Fruit fly (Drosophila melanogaster) whole organism, embryonic: Measurements from ENCODE around the gene ATPsyngamma.

ENCODE experiments used
- Abd-B ChIP-seq: fragments of 200-800 bp; sonication (Bioruptor generic); optimal IDR thresholded peaks from 2 replicates; lab custom pipeline; 2018; ENCODE audit warnings: missing biosample characterization, mild to moderate bottlenecking, missing genetic modification characterization, moderate library complexity
- Ada2b ChIP-seq: fragments of 200-800 bp; sonication (Bioruptor generic); IDR thresholded peaks from 2 replicates; pipeline ENCODE4 v1.3.6; 2022; ENCODE audit warnings: missing biosample characterization, missing genetic modification characterization
- Bgb ChIP-seq: fragments of 200-800 bp; sonication (Bioruptor generic); IDR thresholded peaks from 2 replicates; pipeline ENCODE4 v1.3.6; 2022; ENCODE audit warnings: missing biosample characterization, missing genetic modification characterization; ENCODE audit not compliant: partially characterized antibody
- Bteb2 ChIP-seq: fragments of 200-800 bp; sonication (Bioruptor generic); optimal IDR thresholded peaks from 2 replicates; lab custom pipeline; 2016; ENCODE audit warnings: missing biosample characterization, missing genetic modification characterization
- CG10321 ChIP-seq: fragments of 200-800 bp; sonication (Bioruptor generic); IDR thresholded peaks from 2 replicates; pipeline ENCODE4 v1.3.6; 2022; ENCODE audit warnings: missing biosample characterization, missing genetic modification characterization
- CG11504 ChIP-seq: fragments of 200-800 bp; sonication (Bioruptor generic); optimal IDR thresholded peaks from 3 replicates; lab custom pipeline; 2019; ENCODE audit warnings: missing biosample characterization, mild to moderate bottlenecking, missing genetic modification characterization, moderate library complexity
- CG13775 ChIP-seq: fragments of 200-800 bp; sonication (Bioruptor generic); optimal IDR thresholded peaks from 3 replicates; lab custom pipeline; 2017; ENCODE audit warnings: missing biosample characterization, mild to moderate bottlenecking, missing genetic modification characterization
- CG17186 ChIP-seq: fragments of 200-800 bp; sonication (Bioruptor generic); optimal IDR thresholded peaks from 3 replicates; lab custom pipeline; 2017; ENCODE audit warnings: missing biosample characterization, missing genetic modification reagents, missing genetic modification characterization
- CG17385 ChIP-seq: fragments of 200-800 bp; sonication (Bioruptor generic); optimal IDR thresholded peaks from 3 replicates; lab custom pipeline; 2018; ENCODE audit warnings: missing biosample characterization, mild to moderate bottlenecking, missing genetic modification characterization
- CG1792 ChIP-seq: fragments of 200-800 bp; sonication (Bioruptor generic); optimal IDR thresholded peaks from 2 replicates; lab custom pipeline; 2016; ENCODE audit warnings: missing biosample characterization, missing genetic modification characterization
- CG18262 ChIP-seq: fragments of 200-800 bp; optimal IDR thresholded peaks from 3 replicates; lab custom pipeline; 2019; ENCODE audit warnings: missing biosample characterization, mild to moderate bottlenecking, missing genetic modification characterization, moderate library complexity
- CG31388 ChIP-seq: fragments of 200-800 bp; sonication (Bioruptor generic); optimal IDR thresholded peaks from 2 replicates; lab custom pipeline; 2016; ENCODE audit warnings: missing biosample characterization, missing genetic modification characterization
- CG4328 ChIP-seq: fragments of 200-800 bp; sonication (Bioruptor generic); optimal IDR thresholded peaks from 3 replicates; lab custom pipeline; 2017; ENCODE audit warnings: missing biosample characterization, missing genetic modification reagents, missing genetic modification characterization
- CG4707 ChIP-seq: fragments of 200-800 bp; sonication (Bioruptor generic); optimal IDR thresholded peaks from 2 replicates; lab custom pipeline; 2018; ENCODE audit warnings: missing biosample characterization, mild to moderate bottlenecking, missing genetic modification characterization, moderate library complexity
- CG6689 ChIP-seq: fragments of 200-800 bp; sonication (Bioruptor generic); IDR thresholded peaks from 2 replicates; pipeline ENCODE4 v1.3.6; 2022; ENCODE audit warnings: missing biosample characterization, missing genetic modification characterization
- CG7357 ChIP-seq: fragments of 200-800 bp; sonication (Bioruptor generic); IDR thresholded peaks from 3 replicates; pipeline ENCODE4 v1.3.6; 2022; ENCODE audit warnings: missing biosample characterization, missing genetic modification characterization
- CG7556 ChIP-seq: fragments of 200-800 bp; sonication (Bioruptor generic); optimal IDR thresholded peaks from 2 replicates; lab custom pipeline; 2017; ENCODE audit warnings: missing biosample characterization, mild to moderate bottlenecking, missing genetic modification characterization
- CG7928 ChIP-seq: fragments of 200-800 bp; sonication (Bioruptor generic); optimal IDR thresholded peaks from 2 replicates; lab custom pipeline; 2017; ENCODE audit warnings: missing biosample characterization, mild to moderate bottlenecking, missing genetic modification characterization
- CG9876 ChIP-seq: fragments of 200-800 bp; sonication (Bioruptor generic); optimal IDR thresholded peaks from 2 replicates; lab custom pipeline; 2016; ENCODE audit warnings: missing biosample characterization, missing genetic modification characterization
- Chrac-16 ChIP-seq: fragments of 200-800 bp; sonication (Bioruptor generic); optimal IDR thresholded peaks from 3 replicates; lab custom pipeline; 2016; ENCODE audit warnings: missing biosample characterization, missing genetic modification characterization
- Dbx ChIP-seq: fragments of 200-800 bp; sonication (Bioruptor generic); IDR thresholded peaks from 3 replicates; pipeline ENCODE4 v1.3.6; 2022; ENCODE audit warnings: missing biosample characterization, missing genetic modification characterization
- HHEX ChIP-seq: fragments of 200-800 bp; sonication (Bioruptor generic); optimal IDR thresholded peaks from 3 replicates; lab custom pipeline; 2017; ENCODE audit warnings: missing biosample characterization, mild to moderate bottlenecking, missing genetic modification characterization, missing genetic modification reagents
- HmgZ ChIP-seq: fragments of 200-800 bp; sonication (Bioruptor generic); optimal IDR thresholded peaks from 2 replicates; lab custom pipeline; 2018; ENCODE audit warnings: missing biosample characterization, mild to moderate bottlenecking, missing genetic modification characterization
- Hr3 ChIP-seq: fragments of 200-800 bp; sonication (Bioruptor generic); optimal IDR thresholded peaks from 3 replicates; lab custom pipeline; 2016; ENCODE audit warnings: missing biosample characterization, missing genetic modification characterization
- MESR4 ChIP-seq: fragments of 200-800 bp; sonication (Bioruptor generic); optimal IDR thresholded peaks from 2 replicates; lab custom pipeline; 2018; ENCODE audit warnings: missing biosample characterization, mild to moderate bottlenecking, missing genetic modification characterization, moderate library complexity
- MTF-1 ChIP-seq: fragments of 200-800 bp; sonication (Bioruptor generic); optimal IDR thresholded peaks from 2 replicates; lab custom pipeline; 2018; ENCODE audit warnings: missing biosample characterization, mild to moderate bottlenecking, missing genetic modification characterization, borderline replicate concordance
- Mrtf ChIP-seq: fragments of 200-800 bp; sonication (Bioruptor generic); IDR thresholded peaks from 3 replicates; pipeline ENCODE4 v1.3.6; 2022; ENCODE audit warnings: missing biosample characterization, missing genetic modification characterization
- NK7.1 ChIP-seq: fragments of 200-800 bp; sonication (Bioruptor generic); optimal IDR thresholded peaks from 3 replicates; lab custom pipeline; 2016; ENCODE audit warnings: missing biosample characterization, missing genetic modification characterization
- Nf-YC ChIP-seq: fragments of 200-800 bp; optimal IDR thresholded peaks from 3 replicates; lab custom pipeline; 2019; ENCODE audit warnings: missing biosample characterization, mild to moderate bottlenecking, missing genetic modification characterization, moderate library complexity
- Ptx1 ChIP-seq: fragments of 200-800 bp; sonication (Bioruptor generic); IDR thresholded peaks from 2 replicates; pipeline ENCODE4 v1.3.6; 2022; ENCODE audit warnings: missing biosample characterization, missing genetic modification characterization
- Ravus ChIP-seq: fragments of 200-800 bp; sonication (Bioruptor generic); IDR thresholded peaks from 2 replicates; pipeline ENCODE4 v1.3.6; 2022; ENCODE audit warnings: missing biosample characterization, missing genetic modification characterization
- Scr ChIP-seq: fragments of 200-800 bp; sonication (Bioruptor generic); IDR thresholded peaks from 2 replicates; pipeline ENCODE4 v1.3.6; 2022; ENCODE audit warnings: missing biosample characterization, missing genetic modification characterization; ENCODE audit not compliant: partially characterized antibody
- ap ChIP-seq: fragments of 200-800 bp; sonication (Bioruptor generic); IDR thresholded peaks from 2 replicates; pipeline ENCODE4 v1.3.6; 2022; ENCODE audit warnings: missing biosample characterization, missing genetic modification characterization
- bcd ChIP-seq: fragments of 200-800 bp; sonication (Bioruptor generic); optimal IDR thresholded peaks from 2 replicates; lab custom pipeline; 2017; ENCODE audit warnings: missing biosample characterization, mild to moderate bottlenecking, missing genetic modification characterization
- br ChIP-seq: fragments of >200 bp; optimal IDR thresholded peaks from 2 replicates; lab custom pipeline; 2017
- bsh ChIP-seq, 2 experiments: fragments of 200-800 bp; sonication (Bioruptor generic); optimal IDR thresholded peaks; 2 replicates each; lab custom pipeline; 2017 to 2018; ENCODE audit warnings: mild to moderate bottlenecking in 2 of 2, missing biosample characterization in 2 of 2, missing genetic modification characterization in 2 of 2, moderate library complexity in 1 of 2
- cad ChIP-seq: fragments of >200 bp; optimal IDR thresholded peaks from 2 replicates; lab custom pipeline; 2017; ENCODE audit warnings: missing biosample characterization, missing genetic modification characterization
- dmrt99B ChIP-seq: fragments of 200-800 bp; sonication (Bioruptor generic); optimal IDR thresholded peaks from 2 replicates; lab custom pipeline; 2018; ENCODE audit warnings: missing biosample characterization, mild to moderate bottlenecking, missing genetic modification characterization, moderate library complexity
- fd102C ChIP-seq: fragments of 200-800 bp; sonication (Bioruptor generic); optimal IDR thresholded peaks from 2 replicates; lab custom pipeline; 2018; ENCODE audit warnings: missing biosample characterization, mild to moderate bottlenecking, missing genetic modification characterization, moderate library complexity
- klu ChIP-seq: fragments of 200-800 bp; sonication (Bioruptor generic); IDR thresholded peaks from 2 replicates; pipeline ENCODE4 v1.3.6; 2022; ENCODE audit warnings: missing biosample characterization, missing genetic modification characterization
- lmd ChIP-seq: fragments of 200-800 bp; sonication (Bioruptor generic); IDR thresholded peaks from 2 replicates; pipeline ENCODE4 v1.3.6; 2022; ENCODE audit warnings: missing biosample characterization, missing genetic modification characterization
- pfk ChIP-seq: fragments of 200-800 bp; sonication (Bioruptor generic); optimal IDR thresholded peaks from 2 replicates; lab custom pipeline; 2018; ENCODE audit warnings: missing biosample characterization, mild to moderate bottlenecking, missing genetic modification characterization, moderate library complexity
- pum ChIP-seq: fragments of 200-800 bp; sonication (Bioruptor generic); optimal IDR thresholded peaks from 2 replicates; lab custom pipeline; 2016; ENCODE audit warnings: missing biosample characterization, missing genetic modification characterization
- repo ChIP-seq: fragments of 200-800 bp; sonication (Bioruptor generic); optimal IDR thresholded peaks from 2 replicates; lab custom pipeline; 2016; ENCODE audit warnings: missing biosample characterization, missing genetic modification characterization
- schlank ChIP-seq: fragments of 200-800 bp; sonication (Bioruptor generic); optimal IDR thresholded peaks from 2 replicates; lab custom pipeline; 2018; ENCODE audit warnings: missing biosample characterization, mild to moderate bottlenecking, missing genetic modification characterization
- scrt ChIP-seq: fragments of 200-800 bp; sonication (Bioruptor generic); optimal IDR thresholded peaks from 2 replicates; lab custom pipeline; 2018; ENCODE audit warnings: missing biosample characterization, mild to moderate bottlenecking, missing genetic modification characterization, moderate library complexity
- sqz ChIP-seq: fragments of 200-800 bp; sonication (Bioruptor generic); optimal IDR thresholded peaks from 3 replicates; lab custom pipeline; 2018; ENCODE audit warnings: missing biosample characterization, mild to moderate bottlenecking, missing genetic modification characterization
- tio ChIP-seq: fragments of 200-800 bp; sonication (Bioruptor generic); optimal IDR thresholded peaks from 2 replicates; lab custom pipeline; 2017; ENCODE audit warnings: missing biosample characterization, missing genetic modification characterization, inconsistent platforms
- trh ChIP-seq: fragments of 200-800 bp; sonication (Bioruptor generic); optimal IDR thresholded peaks from 2 replicates; lab custom pipeline; 2016; ENCODE audit warnings: missing biosample characterization, missing genetic modification characterization
- vnd ChIP-seq: fragments of 200-800 bp; sonication (Bioruptor generic); IDR thresholded peaks from 3 replicates; pipeline ENCODE4 v1.3.6; 2022; ENCODE audit warnings: missing biosample characterization, missing genetic modification characterization; ENCODE audit not compliant: partially characterized antibody
- zen ChIP-seq: fragments of 200-800 bp; sonication (Bioruptor generic); optimal IDR thresholded peaks from 3 replicates; lab custom pipeline; 2018; ENCODE audit warnings: missing biosample characterization, mild to moderate bottlenecking, missing genetic modification characterization, moderate library complexity

Gene ATPsyngamma

dm6 chr3R:29763154-29763553, 14.2 kb upstream of the ATPsyngamma start (continued):
- no peak for TF ChIP-seq CG9876 (GFP tag; lab: Kevin White, UChicago)
- TF ChIP-seq CG13775 (GFP tag; lab: Kevin White, UChicago): peak; percentile 24
- no peak for TF ChIP-seq CG7556
- peak; percentile 20 for TF ChIP-seq zen (tag; lab: Kevin White, UChicago)
- TF ChIP-seq Ada2b (GFP tag; lab: Robert Waterston, UW): peak; percentile 53
- peak; percentile 47 for TF ChIP-seq dmrt99B
- no peak for TF ChIP-seq Abd-B (GFP tag; lab: Kevin White, UChicago)
- TF ChIP-seq CG31388 (GFP tag; lab: Kevin White, UChicago): no peak
- TF ChIP-seq pfk (GFP tag; lab: Kevin White, UChicago): no peak
- TF ChIP-seq Ptx1 (GFP tag; lab: Robert Waterston, UW): peak; percentile 52; the same call in 1 of the 2 replicates
- TF ChIP-seq bsh (GFP tag; optimal IDR thresholded peaks at IDR 0.05; lab: Kevin White, UChicago): peak in 1 of 2 experiments; percentile 49
- no peak for TF ChIP-seq CG10321 (GFP tag; lab: Robert Waterston, UW)
- TF ChIP-seq fd102C (GFP tag; lab: Kevin White, UChicago): no peak
- no peak for TF ChIP-seq vnd
- no peak for TF ChIP-seq schlank (tag; lab: Kevin White, UChicago)
- TF ChIP-seq CG11504 (tag; lab: Kevin White, UChicago): peak; percentile 52
- no peak for TF ChIP-seq Ravus (GFP tag; lab: Robert Waterston, UW)
- peak; percentile 26 for TF ChIP-seq Chrac-16 (GFP tag; lab: Kevin White, UChicago)
- no peak for TF ChIP-seq scrt (GFP tag; lab: Kevin White, UChicago)
- TF ChIP-seq klu (GFP tag; lab: Robert Waterston, UW): no peak
- TF ChIP-seq br: no peak
- no peak; the same call in 1 of the 2 replicates for TF ChIP-seq ap (GFP tag; lab: Robert Waterston, UW)
- TF ChIP-seq CG4707 (GFP tag; lab: Kevin White, UChicago): no peak
- TF ChIP-seq CG4328: no peak
- TF ChIP-seq Mrtf (GFP tag; lab: Robert Waterston, UW): 0 out of 3 replicates have a peak, but pooled peaks have one; percentile 41
- TF ChIP-seq cad (GFP tag; lab: Kevin White, UChicago): no peak
- no peak for TF ChIP-seq CG7928
- TF ChIP-seq CG17186 (GFP tag; lab: Kevin White, UChicago): no peak
- TF ChIP-seq lmd: 0 out of 2 replicates have a peak, but pooled peaks have one; percentile 27
- 0 out of 2 replicates have a peak, but pooled peaks have one; percentile 26 for TF ChIP-seq CG6689 (GFP tag; lab: Robert Waterston, UW)
- no peak for TF ChIP-seq sqz
- no peak for TF ChIP-seq Bgb (GFP tag; lab: Robert Waterston, UW)
- no peak for TF ChIP-seq CG7357 (GFP tag; lab: Robert Waterston, UW)
- TF ChIP-seq NK7.1 (GFP tag; lab: Kevin White, UChicago): no peak
- peak; percentile 31 for TF ChIP-seq tio (GFP tag; lab: Kevin White, UChicago)
- TF ChIP-seq Nf-YC (tag; lab: Kevin White, UChicago): no peak
- no peak for TF ChIP-seq HHEX (GFP tag; lab: Kevin White, UChicago)
- TF ChIP-seq CG1792 (GFP tag; lab: Kevin White, UChicago): peak; percentile 38
- TF ChIP-seq Dbx: no peak
- TF ChIP-seq Hr3 (GFP tag; lab: Kevin White, UChicago): peak; percentile 6
- peak; percentile 6 for TF ChIP-seq pum (GFP tag; lab: Kevin White, UChicago)
- peak; percentile 23 for TF ChIP-seq Bteb2 (GFP tag; lab: Kevin White, UChicago)
- TF ChIP-seq CG17385 (GFP tag; lab: Kevin White, UChicago): peak; percentile 9
- TF ChIP-seq repo (GFP tag; lab: Kevin White, UChicago): peak; percentile 17
- peak; percentile 7 for TF ChIP-seq CG18262 (tag; lab: Kevin White, UChicago)
- no peak for TF ChIP-seq trh
- TF ChIP-seq MTF-1 (GFP tag; lab: Kevin White, UChicago): no peak
- TF ChIP-seq MESR4 (GFP tag; lab: Kevin White, UChicago): no peak
- TF ChIP-seq Scr (GFP tag; lab: Robert Waterston, UW): no peak
- TF ChIP-seq bcd (GFP tag; lab: Kevin White, UChicago): peak; percentile 20
- TF ChIP-seq HmgZ (tag; lab: Kevin White, UChicago): no peak
